Fruit fly (Drosophila melanogaster) whole organism, embryonic: ENCODE measurements around the gene Pep.

Experiments used
- Abd-B ChIP-seq: fragments of 200-800 bp; sonication (Bioruptor generic); optimal IDR thresholded peaks from 2 replicates; lab custom pipeline; 2018; ENCODE audit warnings: missing biosample characterization, mild to moderate bottlenecking, missing genetic modification characterization, moderate library complexity
- B-H1 ChIP-seq: fragments of 200-800 bp; sonication (Bioruptor generic); IDR thresholded peaks from 3 replicates; pipeline ENCODE4 v1.3.6; 2022; ENCODE audit warnings: missing biosample characterization, missing genetic modification characterization
- CG10274 ChIP-seq: fragments of 200-800 bp; sonication (Bioruptor generic); optimal IDR thresholded peaks from 3 replicates; lab custom pipeline; 2017; ENCODE audit warnings: missing biosample characterization, mild to moderate bottlenecking, missing genetic modification characterization
- CG12744 ChIP-seq: fragments of 200-800 bp; sonication (Bioruptor generic); optimal IDR thresholded peaks from 2 replicates; lab custom pipeline; 2016; ENCODE audit warnings: missing biosample characterization, missing genetic modification characterization
- CG12769 ChIP-seq: fragments of 200-800 bp; sonication (Bioruptor generic); optimal IDR thresholded peaks from 2 replicates; lab custom pipeline; 2019; ENCODE audit warnings: missing biosample characterization, mild to moderate bottlenecking, missing genetic modification characterization, moderate library complexity
- CG13123 ChIP-seq: fragments of 200-800 bp; sonication (Bioruptor generic); optimal IDR thresholded peaks from 2 replicates; lab custom pipeline; 2016; ENCODE audit warnings: missing biosample characterization, missing genetic modification characterization
- CG13424 ChIP-seq: fragments of 200-800 bp; sonication (Bioruptor generic); optimal IDR thresholded peaks from 2 replicates; lab custom pipeline; 2019; ENCODE audit warnings: missing biosample characterization, mild to moderate bottlenecking, missing genetic modification characterization, moderate library complexity
- CG14014 ChIP-seq: fragments of 200-800 bp; sonication (Bioruptor generic); IDR thresholded peaks from 2 replicates; pipeline ENCODE4 v1.3.6; 2022; ENCODE audit warnings: missing biosample characterization, missing genetic modification characterization
- CG15514 ChIP-seq: fragments of 200-800 bp; sonication (Bioruptor generic); optimal IDR thresholded peaks from 3 replicates; lab custom pipeline; 2017; ENCODE audit warnings: missing biosample characterization, missing genetic modification characterization, mild to moderate bottlenecking, moderate library complexity, missing genetic modification reagents
- CG1602 ChIP-seq: fragments of 200-800 bp; sonication (Bioruptor generic); optimal IDR thresholded peaks from 3 replicates; lab custom pipeline; 2016; ENCODE audit warnings: missing biosample characterization, missing genetic modification characterization
- CG2202 ChIP-seq: fragments of 200-800 bp; sonication (Bioruptor generic); optimal IDR thresholded peaks from 2 replicates; lab custom pipeline; 2018; ENCODE audit warnings: missing biosample characterization, mild to moderate bottlenecking, missing genetic modification characterization
- CG33557 ChIP-seq: fragments of 200-800 bp; sonication (Bioruptor generic); optimal IDR thresholded peaks from 2 replicates; lab custom pipeline; 2019; ENCODE audit warnings: missing biosample characterization, mild to moderate bottlenecking, missing genetic modification characterization, moderate library complexity
- CG3407 ChIP-seq: fragments of 200-800 bp; sonication (Bioruptor generic); optimal IDR thresholded peaks from 2 replicates; lab custom pipeline; 2018; ENCODE audit warnings: missing biosample characterization, mild to moderate bottlenecking, missing genetic modification characterization
- CG3726 ChIP-seq: fragments of 200-800 bp; sonication (Bioruptor generic); IDR thresholded peaks from 3 replicates; pipeline ENCODE4, ENCODE4 v1.3.6; 2022; ENCODE audit warnings: missing biosample characterization, missing genetic modification characterization
- CG4854 ChIP-seq: fragments of 200-800 bp; sonication (Bioruptor generic); optimal IDR thresholded peaks from 2 replicates; lab custom pipeline; 2016; ENCODE audit warnings: missing biosample characterization, missing genetic modification characterization, inconsistent platforms
- CG8281 ChIP-seq: fragments of 200-800 bp; sonication (Bioruptor generic); optimal IDR thresholded peaks from 2 replicates; lab custom pipeline; 2018; ENCODE audit warnings: missing biosample characterization, mild to moderate bottlenecking, missing genetic modification characterization, moderate library complexity
- CG9727 ChIP-seq: fragments of 200-800 bp; sonication (Bioruptor generic); optimal IDR thresholded peaks from 3 replicates; lab custom pipeline; 2017; ENCODE audit warnings: missing biosample characterization, mild to moderate bottlenecking, missing genetic modification characterization
- Chrac-16 ChIP-seq: fragments of 200-800 bp; sonication (Bioruptor generic); optimal IDR thresholded peaks from 3 replicates; lab custom pipeline; 2016; ENCODE audit warnings: missing biosample characterization, missing genetic modification characterization
- CoRest ChIP-seq: fragments of 200-800 bp; sonication (Bioruptor generic); optimal IDR thresholded peaks from 3 replicates; lab custom pipeline; 2018; ENCODE audit warnings: missing biosample characterization, mild to moderate bottlenecking, missing genetic modification characterization, moderate library complexity
- Dp ChIP-seq: fragments of 200-800 bp; sonication (Bioruptor generic); optimal IDR thresholded peaks from 2 replicates; lab custom pipeline; 2018; ENCODE audit warnings: missing biosample characterization, mild to moderate bottlenecking, missing genetic modification characterization, moderate library complexity
- Drgx ChIP-seq: fragments of 200-800 bp; sonication (Bioruptor generic); IDR thresholded peaks from 2 replicates; pipeline ENCODE4 v1.3.6; 2022; ENCODE audit warnings: missing biosample characterization, missing genetic modification characterization
- E2f2 ChIP-seq: fragments of 200-800 bp; sonication (Bioruptor generic); IDR thresholded peaks from 2 replicates; pipeline ENCODE4 v1.3.6; 2022; ENCODE audit warnings: missing biosample characterization, missing genetic modification characterization
- Fer1 ChIP-seq: fragments of 200-800 bp; sonication (Bioruptor generic); optimal IDR thresholded peaks from 2 replicates; lab custom pipeline; 2017; ENCODE audit warnings: missing biosample characterization, mild to moderate bottlenecking, missing genetic modification characterization
- Hmr ChIP-seq: fragments of 200-800 bp; sonication (Bioruptor generic); optimal IDR thresholded peaks from 3 replicates; lab custom pipeline; 2017; ENCODE audit warnings: mild to moderate bottlenecking, missing biosample characterization, missing genetic modification reagents, missing genetic modification characterization
- Hr39 ChIP-seq: fragments of >200 bp; optimal IDR thresholded peaks from 2 replicates; lab custom pipeline; 2017
- Hsf ChIP-seq: fragments of 200-800 bp; sonication (Bioruptor generic); optimal IDR thresholded peaks from 3 replicates; lab custom pipeline; 2016; ENCODE audit warnings: missing biosample characterization, missing genetic modification characterization
- Nf-YA ChIP-seq: fragments of 200-800 bp; sonication (Bioruptor generic); IDR thresholded peaks from 2 replicates; pipeline ENCODE4 v1.3.6; 2022; ENCODE audit warnings: missing biosample characterization, missing genetic modification characterization
- Optix ChIP-seq: fragments of 200-800 bp; sonication (Bioruptor generic); IDR thresholded peaks from 3 replicates; pipeline ENCODE4 v1.3.6; 2022; ENCODE audit warnings: missing biosample characterization, missing genetic modification characterization
- Rfx ChIP-seq: fragments of 200-800 bp; sonication (Bioruptor generic); IDR thresholded peaks from 2 replicates; pipeline ENCODE4 v1.3.6; 2022; ENCODE audit warnings: missing biosample characterization, missing genetic modification characterization
- Sox102F ChIP-seq: fragments of 200-800 bp; sonication (Bioruptor generic); optimal IDR thresholded peaks from 2 replicates; lab custom pipeline; 2018; ENCODE audit warnings: missing biosample characterization, mild to moderate bottlenecking, missing genetic modification characterization, moderate library complexity
- Tbp ChIP-seq: fragments of >200 bp; optimal IDR thresholded peaks from 2 replicates; lab custom pipeline; 2018; ENCODE audit warnings: missing biosample characterization, missing genetic modification characterization
- ac ChIP-seq: fragments of 200-800 bp; sonication (Bioruptor generic); optimal IDR thresholded peaks from 3 replicates; lab custom pipeline; 2017; ENCODE audit warnings: missing biosample characterization, mild to moderate bottlenecking, missing genetic modification characterization
- bab2 ChIP-seq: fragments of 200-800 bp; sonication (Bioruptor generic); optimal IDR thresholded peaks from 2 replicates; lab custom pipeline; 2016; ENCODE audit warnings: missing biosample characterization, missing genetic modification characterization
- cad ChIP-seq: fragments of >200 bp; optimal IDR thresholded peaks from 2 replicates; lab custom pipeline; 2017; ENCODE audit warnings: missing biosample characterization, missing genetic modification characterization
- cato ChIP-seq: fragments of 200-800 bp; sonication (Bioruptor generic); optimal IDR thresholded peaks from 2 replicates; lab custom pipeline; 2016; ENCODE audit warnings: missing biosample characterization, missing genetic modification characterization, borderline replicate concordance
- cg ChIP-seq: fragments of 200-800 bp; sonication (Bioruptor generic); optimal IDR thresholded peaks from 3 replicates; lab custom pipeline; 2019; ENCODE audit warnings: missing biosample characterization, mild to moderate bottlenecking, missing genetic modification characterization, moderate library complexity
- ci ChIP-seq: fragments of 200-800 bp; sonication (Bioruptor generic); IDR thresholded peaks from 3 replicates; pipeline ENCODE4 v1.3.6; 2022; ENCODE audit warnings: missing biosample characterization, missing genetic modification characterization
- ems ChIP-seq: fragments of 200-800 bp; sonication (Bioruptor generic); optimal IDR thresholded peaks from 3 replicates; lab custom pipeline; 2016; ENCODE audit warnings: missing biosample characterization, missing genetic modification characterization
- fd102C ChIP-seq: fragments of 200-800 bp; sonication (Bioruptor generic); optimal IDR thresholded peaks from 2 replicates; lab custom pipeline; 2018; ENCODE audit warnings: missing biosample characterization, mild to moderate bottlenecking, missing genetic modification characterization, moderate library complexity
- ftz-f1 ChIP-seq: fragments of 200-800 bp; sonication (Bioruptor generic); optimal IDR thresholded peaks from 2 replicates; lab custom pipeline; 2016; ENCODE audit warnings: missing biosample characterization, missing genetic modification characterization
- jing ChIP-seq: fragments of 200-800 bp; sonication (Bioruptor generic); optimal IDR thresholded peaks from 2 replicates; lab custom pipeline; 2018; ENCODE audit warnings: missing biosample characterization, mild to moderate bottlenecking, missing genetic modification characterization
- kni ChIP-seq: fragments of 200-800 bp; sonication (Bioruptor generic); optimal IDR thresholded peaks from 3 replicates; lab custom pipeline; 2017; ENCODE audit warnings: mild to moderate bottlenecking, missing biosample characterization, missing genetic modification reagents, missing genetic modification characterization
- lbe ChIP-seq: fragments of 200-800 bp; sonication (Bioruptor generic); optimal IDR thresholded peaks from 2 replicates; lab custom pipeline; 2016; ENCODE audit warnings: missing biosample characterization, mild to moderate bottlenecking, missing genetic modification characterization
- nmo ChIP-seq: fragments of 200-800 bp; sonication (Bioruptor generic); optimal IDR thresholded peaks from 2 replicates; lab custom pipeline; 2018; ENCODE audit warnings: missing biosample characterization, mild to moderate bottlenecking, missing genetic modification characterization, moderate library complexity
- nom ChIP-seq: fragments of 200-800 bp; sonication (Bioruptor generic); optimal IDR thresholded peaks from 2 replicates; lab custom pipeline; 2017; ENCODE audit warnings: missing biosample characterization, missing genetic modification characterization, mild to moderate bottlenecking, moderate library complexity, missing genetic modification reagents
- sim ChIP-seq: fragments of 200-800 bp; sonication (Bioruptor generic); IDR thresholded peaks from 2 replicates; pipeline ENCODE4 v1.3.6; 2022; ENCODE audit warnings: missing biosample characterization, missing genetic modification characterization
- sisA ChIP-seq: fragments of 200-800 bp; sonication (Bioruptor generic); IDR thresholded peaks from 2 replicates; pipeline ENCODE4 v1.3.6; 2022; ENCODE audit warnings: missing biosample characterization, missing genetic modification characterization
- sug ChIP-seq: fragments of 200-800 bp; optimal IDR thresholded peaks from 2 replicates; lab custom pipeline; 2019; ENCODE audit warnings: missing biosample characterization, mild to moderate bottlenecking, missing genetic modification characterization, moderate library complexity
- tap ChIP-seq: fragments of 200-800 bp; optimal IDR thresholded peaks from 3 replicates; lab custom pipeline; 2019; ENCODE audit warnings: missing biosample characterization, mild to moderate bottlenecking, missing genetic modification characterization, moderate library complexity
- twi ChIP-seq: fragments of 200-800 bp; optimal IDR thresholded peaks from 2 replicates; lab custom pipeline; 2019; ENCODE audit warnings: missing biosample characterization, mild to moderate bottlenecking, missing genetic modification characterization, moderate library complexity
- yki ChIP-seq: fragments of >200 bp; optimal IDR thresholded peaks from 3 replicates; lab custom pipeline; 2018

The Pep gene

DNA sequence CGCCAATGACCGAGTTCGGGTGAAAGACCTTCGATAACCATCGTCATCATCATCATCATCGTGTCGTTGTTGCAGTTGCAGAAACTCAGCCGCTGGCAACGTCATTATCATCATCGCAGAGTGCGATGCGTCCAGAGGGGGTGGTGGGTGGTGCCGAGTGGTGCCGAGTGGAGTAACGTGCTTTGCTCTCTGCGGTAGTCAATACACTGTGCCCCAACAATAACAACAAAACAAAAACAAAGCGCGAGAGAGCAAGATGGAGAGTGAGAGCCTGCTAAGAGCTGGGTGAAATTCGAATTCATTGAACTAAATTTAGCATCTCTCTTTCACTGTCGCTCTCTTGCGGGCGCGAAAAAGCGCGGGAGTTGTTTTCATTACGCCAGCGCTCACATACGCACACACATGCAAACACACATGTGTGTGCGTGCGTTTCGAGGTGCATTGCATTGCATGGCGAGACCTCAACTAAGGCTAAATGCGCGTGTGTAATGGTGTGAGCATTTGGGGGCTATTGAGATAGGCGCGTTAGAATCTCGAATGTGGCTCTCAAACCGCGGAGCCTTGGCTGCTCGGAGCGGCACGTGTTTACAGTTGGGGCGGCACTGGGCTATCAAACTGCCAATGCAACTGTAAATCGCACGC lies 32.9 kb downstream of the Pep start (continued):
- peak; percentile 30 for TF ChIP-seq kni
- peak; percentile 94 for TF ChIP-seq cg
- TF ChIP-seq CG14014 (GFP tag; lab: Robert Waterston, UW) = no peak
- TF ChIP-seq Hmr = no peak
- no peak for TF ChIP-seq fd102C (GFP tag; lab: Kevin White, UChicago)
- no peak for TF ChIP-seq bab2 (GFP tag; lab: Kevin White, UChicago)
- TF ChIP-seq B-H1 (GFP tag; lab: Robert Waterston, UW) = no peak
- no peak for TF ChIP-seq Tbp (GFP tag; lab: Kevin White, UChicago)
- TF ChIP-seq Optix (GFP tag; lab: Robert Waterston, UW) = no peak
- no peak for TF ChIP-seq E2f2
- TF ChIP-seq yki = peak; percentile 33
- no peak for TF ChIP-seq Hr39 (lab: Kevin White, UChicago)
- TF ChIP-seq CG2202 (tag; lab: Kevin White, UChicago) = no peak
- TF ChIP-seq CG13123 (GFP tag; lab: Kevin White, UChicago) = no peak
- TF ChIP-seq CG13424 = no peak
- peak; percentile 73 for TF ChIP-seq nom (GFP tag; lab: Kevin White, UChicago)
- no peak for TF ChIP-seq CG8281 (tag; lab: Kevin White, UChicago)
- TF ChIP-seq sim = no peak
- TF ChIP-seq Dp (GFP tag; lab: Kevin White, UChicago) = peak; percentile 17
- no peak for TF ChIP-seq Fer1 (GFP tag; lab: Kevin White, UChicago)
- TF ChIP-seq Chrac-16 (GFP tag; lab: Kevin White, UChicago) = no peak
- no peak for TF ChIP-seq CG12744 (GFP tag; lab: Kevin White, UChicago)
- TF ChIP-seq ems = no peak
- peak; percentile 95 for TF ChIP-seq cad (GFP tag; lab: Kevin White, UChicago)
- TF ChIP-seq CG12769 (tag; lab: Kevin White, UChicago) = no peak
- no peak for TF ChIP-seq Sox102F (GFP tag; lab: Kevin White, UChicago)
- TF ChIP-seq CG9727 = no peak
- no peak for TF ChIP-seq tap (tag; lab: Kevin White, UChicago)
- TF ChIP-seq lbe (GFP tag; lab: Kevin White, UChicago) = peak; percentile 28
- no peak for TF ChIP-seq CG33557
- no peak for TF ChIP-seq Hsf (GFP tag; lab: Kevin White, UChicago)
- TF ChIP-seq CG1602 (GFP tag; lab: Kevin White, UChicago) = no peak
- peak; percentile 22; the same call in 1 of the 2 replicates for TF ChIP-seq Drgx (GFP tag; lab: Robert Waterston, UW)
- TF ChIP-seq CG3726 (GFP tag; lab: Robert Waterston, UW) = no peak
- TF ChIP-seq Rfx (GFP tag; lab: Robert Waterston, UW) = no peak
- no peak for TF ChIP-seq sisA (GFP tag; lab: Robert Waterston, UW)
- no peak for TF ChIP-seq CG4854 (GFP tag; lab: Kevin White, UChicago)
- no peak for TF ChIP-seq CG15514 (GFP tag; lab: Kevin White, UChicago)
- peak; percentile 23 for TF ChIP-seq nmo (GFP tag; lab: Kevin White, UChicago)
- TF ChIP-seq cato (GFP tag; lab: Kevin White, UChicago) = no peak
- TF ChIP-seq CG10274 (GFP tag; lab: Kevin White, UChicago) = no peak
- TF ChIP-seq CoRest (tag; lab: Kevin White, UChicago) = peak; percentile 30
- TF ChIP-seq jing (GFP tag; lab: Kevin White, UChicago) = no peak
- peak; percentile 3 for TF ChIP-seq Abd-B (GFP tag; lab: Kevin White, UChicago)
- no peak for TF ChIP-seq Nf-YA (GFP tag; lab: Robert Waterston, UW)
- TF ChIP-seq ac = no peak
- no peak for TF ChIP-seq twi (tag; lab: Kevin White, UChicago)
- no peak for TF ChIP-seq CG3407 (GFP tag; lab: Kevin White, UChicago)
- peak; percentile 21 for TF ChIP-seq sug
- peak; percentile 55; the same call in 1 of the 3 replicates for TF ChIP-seq ci (GFP tag; lab: Robert Waterston, UW)
- peak; percentile 90 for TF ChIP-seq ftz-f1 (GFP tag; lab: Kevin White, UChicago)
